Fruit fly (Drosophila melanogaster) whole organism, embryonic: ENCODE data around the gene Alg11.
A peak's percentile ranks its signal among the peaks of the same experiment; 100 is the strongest.

Source experiments
- Atf3 ChIP-seq: fragments of 200-800 bp; sonication (Bioruptor generic); optimal IDR thresholded peaks from 3 replicates; lab custom pipeline; 2016; ENCODE audit warnings: missing biosample characterization, missing genetic modification characterization
- Bgb ChIP-seq: fragments of 200-800 bp; sonication (Bioruptor generic); IDR thresholded peaks from 2 replicates; pipeline ENCODE4 v1.3.6; 2022; ENCODE audit warnings: missing biosample characterization, missing genetic modification characterization; ENCODE audit not compliant: partially characterized antibody
- CG10431 ChIP-seq: fragments of 200-800 bp; sonication (Bioruptor generic); optimal IDR thresholded peaks from 3 replicates; lab custom pipeline; 2018; ENCODE audit warnings: missing biosample characterization, mild to moderate bottlenecking, missing genetic modification characterization
- CG11247 ChIP-seq: fragments of 200-800 bp; sonication (Bioruptor generic); IDR thresholded peaks from 2 replicates; pipeline ENCODE4 v1.3.6; 2022; ENCODE audit warnings: missing biosample characterization, missing genetic modification characterization
- CG12769 ChIP-seq: fragments of 200-800 bp; sonication (Bioruptor generic); optimal IDR thresholded peaks from 2 replicates; lab custom pipeline; 2019; ENCODE audit warnings: missing biosample characterization, mild to moderate bottlenecking, missing genetic modification characterization, moderate library complexity
- CG13287 ChIP-seq: fragments of 200-800 bp; sonication (Bioruptor generic); IDR thresholded peaks from 2 replicates; pipeline ENCODE4 v1.3.6; 2022; ENCODE audit warnings: missing biosample characterization, missing genetic modification characterization; ENCODE audit not compliant: partially characterized antibody
- CG13894 ChIP-seq: fragments of 200-800 bp; sonication (Bioruptor generic); optimal IDR thresholded peaks from 3 replicates; lab custom pipeline; 2018; ENCODE audit warnings: missing biosample characterization, mild to moderate bottlenecking, missing genetic modification characterization, moderate library complexity
- CG15479 ChIP-seq: fragments of 200-800 bp; sonication (Bioruptor generic); optimal IDR thresholded peaks from 3 replicates; lab custom pipeline; 2019; ENCODE audit warnings: missing biosample characterization, mild to moderate bottlenecking, missing genetic modification characterization, moderate library complexity
- CG4328 ChIP-seq: fragments of 200-800 bp; sonication (Bioruptor generic); optimal IDR thresholded peaks from 3 replicates; lab custom pipeline; 2017; ENCODE audit warnings: missing biosample characterization, missing genetic modification reagents, missing genetic modification characterization
- CG5180 ChIP-seq: fragments of 200-800 bp; sonication (Bioruptor generic); optimal IDR thresholded peaks from 3 replicates; lab custom pipeline; 2017; ENCODE audit warnings: missing biosample characterization, missing genetic modification characterization, mild to moderate bottlenecking, moderate library complexity, missing genetic modification reagents
- CG6791 ChIP-seq: fragments of 200-800 bp; sonication (Bioruptor generic); IDR thresholded peaks from 3 replicates; pipeline ENCODE4 v1.3.6; 2022; ENCODE audit warnings: missing biosample characterization, missing genetic modification characterization; ENCODE audit not compliant: partially characterized antibody
- Dad ChIP-seq: fragments of 200-800 bp; sonication (Bioruptor generic); optimal IDR thresholded peaks from 3 replicates; lab custom pipeline; 2016; ENCODE audit warnings: missing biosample characterization, missing genetic modification characterization
- Deaf1 ChIP-seq: fragments of 200-800 bp; optimal IDR thresholded peaks from 3 replicates; lab custom pipeline; 2019; ENCODE audit warnings: missing biosample characterization, mild to moderate bottlenecking, missing genetic modification characterization, moderate library complexity
- Hr39 ChIP-seq: fragments of >200 bp; optimal IDR thresholded peaks from 2 replicates; lab custom pipeline; 2017
- Med ChIP-seq: fragments of 200-800 bp; sonication (Bioruptor generic); peaks from one replicate; lab custom pipeline; 2016; ENCODE audit warnings: missing biosample characterization, missing genetic modification characterization, mild to moderate bottlenecking, inconsistent platforms, moderate library complexity
- NC2β ChIP-seq: fragments of 200-800 bp; sonication (Bioruptor generic); optimal IDR thresholded peaks from 2 replicates; lab custom pipeline; 2016; ENCODE audit warnings: missing biosample characterization, missing genetic modification characterization
- Oaz ChIP-seq: fragments of 200-800 bp; sonication (Bioruptor generic); IDR thresholded peaks from 2 replicates; pipeline ENCODE4 v1.3.6; 2022; ENCODE audit warnings: missing biosample characterization, missing genetic modification characterization
- Rfx ChIP-seq: fragments of 200-800 bp; sonication (Bioruptor generic); IDR thresholded peaks from 2 replicates; pipeline ENCODE4 v1.3.6; 2022; ENCODE audit warnings: missing biosample characterization, missing genetic modification characterization
- Trl ChIP-seq, 3 experiments: fragments of >200 bp in 2 of 3; fragments of 200-800 bp in 1 of 3; sonication (Bioruptor generic) in 1 of 3; optimal IDR thresholded peaks; 2 replicates in 1 of 3; 3 replicates in 2 of 3; lab custom pipeline; 2016 to 2017; ENCODE audit warnings: missing biosample characterization in 1 of 3, missing genetic modification characterization in 1 of 3
- abd-A ChIP-seq: fragments of 200-800 bp; sonication (Bioruptor generic); optimal IDR thresholded peaks from 3 replicates; lab custom pipeline; 2019; ENCODE audit warnings: missing biosample characterization, mild to moderate bottlenecking, missing genetic modification characterization, moderate library complexity
- amos ChIP-seq: fragments of 200-800 bp; sonication (Bioruptor generic); IDR thresholded peaks from 2 replicates; pipeline ENCODE4 v1.3.6; 2022; ENCODE audit warnings: missing biosample characterization, missing genetic modification characterization; ENCODE audit not compliant: partially characterized antibody
- az2 ChIP-seq: fragments of 200-800 bp; sonication (Bioruptor generic); optimal IDR thresholded peaks from 3 replicates; lab custom pipeline; 2016; ENCODE audit warnings: missing biosample characterization, missing genetic modification characterization
- bbx ChIP-seq: fragments of 200-800 bp; sonication (Bioruptor generic); IDR thresholded peaks from 2 replicates; pipeline ENCODE4 v1.3.6; 2022; ENCODE audit warnings: missing biosample characterization, missing genetic modification characterization; ENCODE audit not compliant: partially characterized antibody
- cg ChIP-seq: fragments of 200-800 bp; sonication (Bioruptor generic); optimal IDR thresholded peaks from 3 replicates; lab custom pipeline; 2019; ENCODE audit warnings: missing biosample characterization, mild to moderate bottlenecking, missing genetic modification characterization, moderate library complexity
- chinmo ChIP-seq: fragments of 200-800 bp; sonication (Bioruptor generic); IDR thresholded peaks from 4 replicates; pipeline ENCODE4 v1.3.6; 2022; ENCODE audit warnings: missing biosample characterization, missing genetic modification characterization; ENCODE audit not compliant: partially characterized antibody
- cwo ChIP-seq: fragments of 200-800 bp; sonication (Bioruptor generic); optimal IDR thresholded peaks from 3 replicates; lab custom pipeline; 2017; ENCODE audit warnings: missing biosample characterization, missing genetic modification characterization, mild to moderate bottlenecking, moderate library complexity, missing genetic modification reagents
- fu2 ChIP-seq: fragments of 200-800 bp; sonication (Bioruptor generic); optimal IDR thresholded peaks from 2 replicates; lab custom pipeline; 2016; ENCODE audit warnings: missing biosample characterization, missing genetic modification characterization
- gem ChIP-seq: fragments of 200-800 bp; sonication (Bioruptor generic); optimal IDR thresholded peaks from 2 replicates; lab custom pipeline; 2019; ENCODE audit warnings: missing biosample characterization, mild to moderate bottlenecking, missing genetic modification characterization, moderate library complexity
- hkb ChIP-seq, 2 experiments: fragments of 200-800 bp in 1 of 2; fragments of >200 bp in 1 of 2; sonication (Bioruptor generic) in 1 of 2; IDR thresholded peaks in 1 of 2; optimal IDR thresholded peaks in 1 of 2; 2 replicates each; pipeline versions ENCODE4 v1.3.6 to Lab custom; 2017 to 2022; ENCODE audit warnings: missing biosample characterization in 1 of 2, missing genetic modification characterization in 1 of 2
- kay ChIP-seq: fragments of 200-800 bp; sonication (Bioruptor generic); optimal IDR thresholded peaks from 2 replicates; lab custom pipeline; 2016; ENCODE audit warnings: missing biosample characterization, missing genetic modification characterization
- kni ChIP-seq: fragments of 200-800 bp; sonication (Bioruptor generic); optimal IDR thresholded peaks from 3 replicates; lab custom pipeline; 2017; ENCODE audit warnings: mild to moderate bottlenecking, missing biosample characterization, missing genetic modification reagents, missing genetic modification characterization
- sd ChIP-seq: fragments of 200-800 bp; sonication (Bioruptor generic); optimal IDR thresholded peaks from 3 replicates; lab custom pipeline; 2018; ENCODE audit warnings: missing biosample characterization, mild to moderate bottlenecking, missing genetic modification characterization, moderate library complexity
- sens ChIP-seq: fragments of 200-800 bp; sonication (Bioruptor generic); peaks from one replicate; lab custom pipeline; 2016; ENCODE audit warnings: missing biosample characterization, missing genetic modification characterization
- slou ChIP-seq: fragments of 200-800 bp; sonication (Bioruptor generic); optimal IDR thresholded peaks from 3 replicates; lab custom pipeline; 2016; ENCODE audit warnings: missing biosample characterization, missing genetic modification characterization
- unpg ChIP-seq: fragments of 200-800 bp; sonication (Bioruptor generic); optimal IDR thresholded peaks from 3 replicates; lab custom pipeline; 2018; ENCODE audit warnings: missing biosample characterization, mild to moderate bottlenecking, missing genetic modification characterization, moderate library complexity
- wdn ChIP-seq: fragments of 200-800 bp; sonication (Bioruptor generic); IDR thresholded peaks from 2 replicates; pipeline ENCODE4 v1.3.6; 2022; ENCODE audit warnings: missing biosample characterization, missing genetic modification characterization
- yki ChIP-seq: fragments of >200 bp; optimal IDR thresholded peaks from 3 replicates; lab custom pipeline; 2018
- z ChIP-seq: fragments of 200-800 bp; sonication (Bioruptor generic); IDR thresholded peaks from 3 replicates; pipeline ENCODE4 v1.3.6; 2022; ENCODE audit warnings: missing biosample characterization, missing genetic modification characterization

Alg11 gene

dm6 chr3L:21644176-21644575 is 18.6 kb downstream of the Alg11 start:
- TF ChIP-seq CG6791 (GFP tag; lab: Robert Waterston, UW) (no peak), gem (tag; lab: Kevin White, UChicago) (no peak), cwo (GFP tag; lab: Kevin White, UChicago) (no peak), az2 (GFP tag; lab: Kevin White, UChicago) (no peak), unpg (no peak), Med (peak; percentile 68), Dad (GFP tag; lab: Kevin White, UChicago) (no peak), Hr39 (lab: Kevin White, UChicago) (peak; percentile 1)

dm6 chr3L:21644607-21645006 is 19.0 kb downstream of the Alg11 start, which contains the start of gene CG43980:
Gene CG43980, plus strand, starts transcription at chr3L:21644958.
- TF ChIP-seq Deaf1 (peak; percentile 79), Rfx (GFP tag; lab: Robert Waterston, UW) (no peak), kay (no peak), sd (tag; lab: Kevin White, UChicago) (peak; percentile 5), bbx (GFP tag; lab: Robert Waterston, UW) (0 out of 2 replicates have a peak, but pooled peaks have one; percentile 24), abd-A (tag; lab: Kevin White, UChicago) (peak; percentile 21), CG10431 (peak; percentile 18), CG13894 (peak; percentile 11), amos (GFP tag; lab: Robert Waterston, UW) (peak; percentile 18; the same call in 1 of the 2 replicates), CG13287 (GFP tag; lab: Robert Waterston, UW) (peak; percentile 17; the same call in 1 of the 2 replicates), yki (lab: Kevin White, UChicago) (peak; percentile 5), CG12769 (tag; lab: Kevin White, UChicago) (peak; percentile 34), sens (GFP tag; lab: Kevin White, UChicago) (peak; percentile 40), kni (GFP tag; lab: Kevin White, UChicago) (peak; percentile 5), CG11247 (GFP tag; lab: Robert Waterston, UW) (peak; percentile 59; the same call in 1 of the 2 replicates), Bgb (GFP tag; lab: Robert Waterston, UW) (peak; percentile 27; the same call in 1 of the 2 replicates), z (GFP tag; lab: Robert Waterston, UW) (peak; percentile 94), CG4328 (GFP tag; lab: Kevin White, UChicago) (no peak), CG5180 (no peak), hkb (optimal IDR thresholded peaks at IDR 0.05; lab: Kevin White, UChicago) (no peak), hkb (GFP tag; IDR thresholded peaks at IDR 0.05; lab: Robert Waterston, UW) (0 out of 2 replicates have a peak, but pooled peaks have one; percentile 33), Trl (optimal IDR thresholded peaks at IDR 0.05; lab: Kevin White, UChicago) (peak; percentile 58 to 62), Trl (GFP tag; optimal IDR thresholded peaks at IDR 0.05; lab: Kevin White, UChicago) (no peak), CG15479 (no peak), chinmo (GFP tag; lab: Robert Waterston, UW) (peak; percentile 72; the same call in 2 of the 4 replicates)

- TF ChIP-seq chinmo (GFP tag; lab: Robert Waterston, UW) (0 out of 4 replicates have a peak, but pooled peaks have one; percentile 39), NC2β (GFP tag; lab: Kevin White, UChicago) (no peak), wdn (no peak), abd-A (tag; lab: Kevin White, UChicago) (peak; percentile 59), CG12769 (tag; lab: Kevin White, UChicago) (peak; percentile 32), Atf3 (no peak), slou (no peak), sd (tag; lab: Kevin White, UChicago) (peak; percentile 60), cg (GFP tag; lab: Kevin White, UChicago) (peak; percentile 9), Oaz (GFP tag; lab: Robert Waterston, UW) (no peak), fu2 (no peak)
- TF ChIP-seq, all 482 proteins: peak for 5
These were observed 20.3 kb downstream of the Alg11 start for dm6 chr3L:21645878-21646277.
